Fruit fly (Drosophila melanogaster): ENCODE data around the gene Kap3.

The Kap3 gene

DNA sequence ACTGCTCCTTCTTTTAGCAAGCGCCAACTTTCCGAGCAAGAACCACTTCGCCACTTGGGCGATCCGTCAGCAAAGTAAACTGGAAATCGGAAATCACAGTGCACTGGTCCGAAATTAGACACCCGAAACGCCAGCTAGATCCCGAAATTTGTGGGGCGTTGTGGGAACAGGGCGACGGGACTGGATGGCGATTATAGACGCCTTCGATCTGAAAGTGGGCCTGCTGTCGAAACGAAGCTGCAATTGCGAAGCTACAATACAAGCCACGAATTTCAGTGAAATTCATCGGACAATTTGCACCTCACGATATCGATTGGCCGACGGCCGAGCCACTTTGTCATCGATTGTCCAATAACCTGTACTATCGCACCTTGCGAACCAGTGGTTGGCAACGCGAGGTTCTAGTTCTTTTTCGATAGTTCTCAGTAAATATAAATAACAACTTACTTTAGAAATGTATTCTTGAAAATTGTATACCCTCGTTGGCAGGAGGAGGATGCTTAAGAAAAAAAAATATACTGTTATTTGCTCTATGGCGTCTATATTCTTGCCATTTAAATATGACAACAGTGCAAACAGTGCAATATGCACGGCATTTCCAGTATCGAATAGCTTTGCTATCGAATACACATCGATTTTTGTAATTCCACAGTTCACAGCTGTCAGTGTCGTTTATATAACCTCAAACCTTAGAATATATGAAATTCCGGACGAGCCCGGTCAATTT, 28.1 kb upstream of the Kap3 start, which contains the start of the genes hop and Tim8:
hop (minus strand) TSS at position 316 of the 727 bp plus-strand sequence.
Tim8 (plus strand) TSS at position 663 of the 727 bp plus-strand sequence.
- TF ChIP-seq Clk (GFP tag; optimal IDR thresholded peaks at IDR 0.05) (no peak), bab1 (GFP tag; optimal IDR thresholded peaks at IDR 0.05) (peak; percentile 19), CG7101 (tag; optimal IDR thresholded peaks at IDR 0.05) (peak; percentile 6), CG11617 (GFP tag; optimal IDR thresholded peaks at IDR 0.05) (peak; percentile 14), Crg-1 (GFP tag; optimal IDR thresholded peaks at IDR 0.05) (no peak), kay (GFP tag; ENCODE audit: borderline replicate concordance) (no peak), CG14711 (tag; optimal IDR thresholded peaks at IDR 0.05) (peak; percentile 49), tj (GFP tag; optimal IDR thresholded peaks at IDR 0.05) (peak; percentile 44), CG7045 (GFP tag; optimal IDR thresholded peaks at IDR 0.05) (no peak), Mnt (GFP tag; optimal IDR thresholded peaks at IDR 0.05) (peak; percentile 26), CG5204 (GFP tag; optimal IDR thresholded peaks at IDR 0.05) (no peak), pad (GFP tag; optimal IDR thresholded peaks at IDR 0.05) (peak; percentile 23)

DNA sequence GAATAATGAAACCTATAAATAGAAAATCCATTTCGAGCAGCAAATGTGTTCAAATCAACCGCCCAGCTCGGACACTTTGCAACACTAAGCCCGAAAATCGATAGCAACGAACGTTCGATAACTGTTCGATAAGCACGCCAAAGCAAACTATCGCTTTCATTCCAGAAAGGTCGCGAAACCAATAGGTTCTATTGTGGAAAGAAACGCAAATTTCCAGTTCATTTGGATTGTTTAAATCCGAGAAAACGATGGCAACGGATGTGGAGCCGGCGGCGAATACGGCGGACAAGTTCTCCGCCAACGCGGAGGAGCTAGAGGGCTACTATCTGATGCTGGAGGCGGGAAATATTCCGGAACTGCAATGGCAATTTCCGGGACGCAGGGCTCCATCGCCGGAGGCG, 19.2 kb upstream of the Kap3 start, which contains the start of gene Pa1:
Pa1 (plus strand) TSS at position 156 of the 401 bp plus-strand sequence.
- TF ChIP-seq Mnt (GFP tag; optimal IDR thresholded peaks at IDR 0.05) (peak; percentile 24), pad (GFP tag; optimal IDR thresholded peaks at IDR 0.05) (peak; percentile 31), Crg-1 (GFP tag; optimal IDR thresholded peaks at IDR 0.05) (peak; percentile 33), tj (GFP tag; optimal IDR thresholded peaks at IDR 0.05) (no peak), bab1 (GFP tag; optimal IDR thresholded peaks at IDR 0.05) (peak; percentile 81), Clk (GFP tag; optimal IDR thresholded peaks at IDR 0.05) (no peak), CG7101 (tag; optimal IDR thresholded peaks at IDR 0.05) (peak; percentile 43), cic (GFP tag; optimal IDR thresholded peaks at IDR 0.05) (peak; percentile 1), CG1620 (GFP tag; optimal IDR thresholded peaks at IDR 0.05) (peak; percentile 15)

DNA sequence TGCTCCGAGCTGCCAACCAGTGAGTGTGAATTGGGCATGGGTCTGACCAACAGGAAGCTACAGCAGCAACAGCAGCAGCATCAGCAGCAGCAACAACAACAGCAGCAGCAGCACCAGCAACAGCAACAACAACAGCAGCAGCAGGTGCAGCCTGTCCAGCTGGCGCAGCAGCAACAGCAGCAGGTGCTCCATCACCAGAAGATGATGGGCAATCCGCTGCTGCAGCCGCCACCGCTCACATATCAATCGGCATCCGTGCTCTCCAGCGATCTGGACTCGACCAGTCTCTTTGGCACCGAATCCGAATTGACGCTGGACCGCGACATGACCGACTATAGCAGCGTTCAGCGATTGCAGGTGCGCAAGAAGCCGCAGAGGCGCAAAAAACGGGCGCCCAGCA, 16.8 kb upstream of the Kap3 start:
- TF ChIP-seq Crg-1 (GFP tag; optimal IDR thresholded peaks at IDR 0.05) (no peak), CG14711 (tag; optimal IDR thresholded peaks at IDR 0.05) (no peak), bab1 (GFP tag; optimal IDR thresholded peaks at IDR 0.05) (no peak)

DNA sequence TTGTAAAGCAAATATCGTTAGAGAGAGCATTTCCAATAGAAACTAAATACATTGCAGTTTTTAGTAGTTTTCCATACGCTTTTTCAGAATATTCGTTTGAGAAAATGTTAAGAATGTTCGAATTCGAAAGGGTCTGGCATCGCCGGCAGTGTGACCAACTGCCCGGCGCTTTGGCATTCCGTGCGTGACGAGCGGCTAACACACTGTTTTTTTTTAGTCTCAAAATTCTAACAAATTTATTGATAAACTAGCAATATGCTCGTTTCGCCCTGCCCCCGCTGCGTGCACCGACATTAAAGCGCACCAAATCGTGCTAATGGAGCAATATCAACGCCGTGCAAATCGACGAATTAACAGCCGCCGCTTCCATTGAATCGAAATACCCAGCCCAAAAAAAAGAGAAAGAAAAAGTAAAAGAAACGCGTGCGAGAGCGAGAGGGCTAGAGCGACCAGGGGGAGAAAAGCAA, 15.9 kb upstream of the Kap3 start, which contains the start of gene dsh:
dsh (plus strand) TSS at position 174 of the 467 bp plus-strand sequence.
- peak; percentile 35 for TF ChIP-seq CG7101 (tag; optimal IDR thresholded peaks at IDR 0.05)
- peak; percentile 7 for TF ChIP-seq Crg-1 (GFP tag; optimal IDR thresholded peaks at IDR 0.05)
- TF ChIP-seq CG33017 (tag; optimal IDR thresholded peaks at IDR 0.05), result no peak
- peak; percentile 29 for TF ChIP-seq CG11617 (GFP tag; optimal IDR thresholded peaks at IDR 0.05)
- no peak for TF ChIP-seq cnc (optimal IDR thresholded peaks at IDR 0.05)
- TF ChIP-seq toe (GFP tag; optimal IDR thresholded peaks at IDR 0.05), result no peak
- TF ChIP-seq CG1620 (GFP tag; optimal IDR thresholded peaks at IDR 0.05), result no peak
- TF ChIP-seq Hr96 (GFP tag; optimal IDR thresholded peaks at IDR 0.05), result no peak
- no peak for TF ChIP-seq ovo (GFP tag; optimal IDR thresholded peaks at IDR 0.05)
- peak; percentile 62 for TF ChIP-seq bab1 (GFP tag; optimal IDR thresholded peaks at IDR 0.05)
- no peak for TF ChIP-seq CG7045 (GFP tag; optimal IDR thresholded peaks at IDR 0.05)
- no peak for TF ChIP-seq Clk (GFP tag; optimal IDR thresholded peaks at IDR 0.05)
- no peak for TF ChIP-seq tj (GFP tag; optimal IDR thresholded peaks at IDR 0.05)
- TF ChIP-seq CG12768 (GFP tag; optimal IDR thresholded peaks at IDR 0.05), result no peak
- no peak for TF ChIP-seq kay (GFP tag; ENCODE audit: borderline replicate concordance)
- TF ChIP-seq CG5204 (GFP tag; optimal IDR thresholded peaks at IDR 0.05), result no peak
- peak; percentile 5 for TF ChIP-seq pad (GFP tag; optimal IDR thresholded peaks at IDR 0.05)
- TF ChIP-seq CG14711 (tag; optimal IDR thresholded peaks at IDR 0.05), result peak; percentile 39
- TF ChIP-seq cic (GFP tag; optimal IDR thresholded peaks at IDR 0.05), result no peak
- peak; percentile 43 for TF ChIP-seq Mnt (GFP tag; optimal IDR thresholded peaks at IDR 0.05)

DNA sequence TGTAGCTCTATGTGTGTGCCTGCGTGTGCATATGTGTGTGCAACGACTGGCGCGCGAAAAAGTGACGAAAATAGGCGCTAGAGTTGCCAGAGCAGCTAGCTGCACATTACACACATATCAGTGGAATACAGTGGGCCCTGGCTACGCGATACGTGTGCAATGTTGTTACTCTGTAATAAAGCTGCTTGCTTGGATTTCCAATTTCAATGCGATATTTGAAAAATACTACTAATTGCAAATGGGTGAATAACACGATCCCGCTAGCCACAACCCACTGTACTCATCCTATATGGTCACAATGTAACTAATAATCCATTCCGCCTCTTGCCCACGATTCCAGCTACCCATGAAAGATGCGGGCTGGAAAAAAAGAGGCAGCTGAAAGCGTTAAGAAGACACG, 11.5 kb upstream of the Kap3 start:
- TF ChIP-seq CG5204 (GFP tag; optimal IDR thresholded peaks at IDR 0.05) (peak; percentile 83), cic (GFP tag; optimal IDR thresholded peaks at IDR 0.05) (peak; percentile 74), tj (GFP tag; optimal IDR thresholded peaks at IDR 0.05) (peak; percentile 69), Hr96 (GFP tag; optimal IDR thresholded peaks at IDR 0.05) (no peak), CG1620 (GFP tag; optimal IDR thresholded peaks at IDR 0.05) (peak; percentile 92), bab1 (GFP tag; optimal IDR thresholded peaks at IDR 0.05) (peak; percentile 98), cnc (optimal IDR thresholded peaks at IDR 0.05) (no peak), CG33017 (tag; optimal IDR thresholded peaks at IDR 0.05) (peak; percentile 92), CG12768 (GFP tag; optimal IDR thresholded peaks at IDR 0.05) (peak; percentile 96), Crg-1 (GFP tag; optimal IDR thresholded peaks at IDR 0.05) (peak; percentile 91), CG7045 (GFP tag; optimal IDR thresholded peaks at IDR 0.05) (peak; percentile 94), ovo (GFP tag; optimal IDR thresholded peaks at IDR 0.05) (peak; percentile 42), kay (GFP tag; ENCODE audit: borderline replicate concordance) (no peak), Clk (GFP tag; optimal IDR thresholded peaks at IDR 0.05) (peak; percentile 89), CG14711 (tag; optimal IDR thresholded peaks at IDR 0.05) (peak; percentile 91), pad (GFP tag; optimal IDR thresholded peaks at IDR 0.05) (peak; percentile 81), toe (GFP tag; optimal IDR thresholded peaks at IDR 0.05) (peak; percentile 92), Mnt (GFP tag; optimal IDR thresholded peaks at IDR 0.05) (peak; percentile 85), CG7101 (tag; optimal IDR thresholded peaks at IDR 0.05) (peak; percentile 95), CG11617 (GFP tag; optimal IDR thresholded peaks at IDR 0.05) (peak; percentile 85)
